Fruit fly (Drosophila melanogaster) whole organism, embryonic: ENCODE data around the gene Nf-YA.

Experiments
- Antp ChIP-seq: fragments of 200-800 bp; sonication (Bioruptor generic); optimal IDR thresholded peaks from 3 replicates; lab custom pipeline; 2016; ENCODE audit warnings: missing biosample characterization, missing genetic modification characterization
- Atf3 ChIP-seq: fragments of 200-800 bp; sonication (Bioruptor generic); optimal IDR thresholded peaks from 3 replicates; lab custom pipeline; 2016; ENCODE audit warnings: missing biosample characterization, missing genetic modification characterization
- Awh ChIP-seq: fragments of 200-800 bp; sonication (Bioruptor generic); IDR thresholded peaks from 2 replicates; pipeline ENCODE4, ENCODE4 v1.3.6; 2022; ENCODE audit warnings: missing biosample characterization, missing genetic modification characterization
- CG10565 ChIP-seq: fragments of 200-800 bp; sonication (Bioruptor generic); optimal IDR thresholded peaks from 3 replicates; lab custom pipeline; 2016; ENCODE audit warnings: missing biosample characterization, mild to moderate bottlenecking, missing genetic modification characterization
- CG11093 ChIP-seq: fragments of 200-800 bp; sonication (Bioruptor generic); IDR thresholded peaks from 3 replicates; pipeline ENCODE4 v1.3.6; 2022; ENCODE audit warnings: missing biosample characterization, missing genetic modification characterization
- CG11695 ChIP-seq: fragments of 200-800 bp; sonication (Bioruptor generic); IDR thresholded peaks from 3 replicates; pipeline ENCODE4 v1.3.6; 2022; ENCODE audit warnings: missing biosample characterization, missing genetic modification characterization
- CG12155 ChIP-seq: fragments of 200-800 bp; sonication (Bioruptor generic); optimal IDR thresholded peaks from 3 replicates; lab custom pipeline; 2016; ENCODE audit warnings: missing biosample characterization, missing genetic modification characterization
- CG14667 ChIP-seq: fragments of 200-800 bp; sonication (Bioruptor generic); IDR thresholded peaks from 2 replicates; pipeline ENCODE4 v1.3.6; 2022; ENCODE audit warnings: missing biosample characterization, missing genetic modification characterization
- CG14710 ChIP-seq: fragments of 200-800 bp; sonication (Bioruptor generic); optimal IDR thresholded peaks from 3 replicates; lab custom pipeline; 2019; ENCODE audit warnings: missing biosample characterization, mild to moderate bottlenecking, missing genetic modification characterization, moderate library complexity
- CG15696 ChIP-seq: fragments of 200-800 bp; sonication (Bioruptor generic); optimal IDR thresholded peaks from 2 replicates; lab custom pipeline; 2019; ENCODE audit warnings: missing biosample characterization, mild to moderate bottlenecking, missing genetic modification characterization, moderate library complexity
- CG17328 ChIP-seq: fragments of 200-800 bp; sonication (Bioruptor generic); IDR thresholded peaks from 2 replicates; pipeline ENCODE4 v1.3.6; 2022; ENCODE audit warnings: missing biosample characterization, missing genetic modification characterization
- CG18764 ChIP-seq: fragments of 200-800 bp; sonication (Bioruptor generic); optimal IDR thresholded peaks from 3 replicates; lab custom pipeline; 2016; ENCODE audit warnings: missing biosample characterization, missing genetic modification characterization
- CG2120 ChIP-seq: fragments of 200-800 bp; sonication (Bioruptor generic); optimal IDR thresholded peaks from 3 replicates; lab custom pipeline; 2016; ENCODE audit warnings: missing biosample characterization, missing genetic modification characterization
- CG2875 ChIP-seq: fragments of 200-800 bp; sonication (Bioruptor generic); optimal IDR thresholded peaks from 2 replicates; lab custom pipeline; 2017; ENCODE audit warnings: missing biosample characterization, mild to moderate bottlenecking, missing genetic modification characterization, missing genetic modification reagents
- CG31365 ChIP-seq: fragments of 200-800 bp; sonication (Bioruptor generic); optimal IDR thresholded peaks from 2 replicates; lab custom pipeline; 2018; ENCODE audit warnings: missing biosample characterization, mild to moderate bottlenecking, missing genetic modification characterization
- CG34376 ChIP-seq: fragments of 200-800 bp; sonication (Bioruptor generic); optimal IDR thresholded peaks from 2 replicates; lab custom pipeline; 2018; ENCODE audit warnings: missing biosample characterization, mild to moderate bottlenecking, missing genetic modification characterization
- CG4404 ChIP-seq: fragments of 200-800 bp; sonication (Bioruptor generic); IDR thresholded peaks from 2 replicates; pipeline ENCODE4 v1.3.6; 2022; ENCODE audit warnings: missing biosample characterization, missing genetic modification characterization
- CG8924 ChIP-seq: fragments of 200-800 bp; optimal IDR thresholded peaks from 3 replicates; lab custom pipeline; 2019; ENCODE audit warnings: missing biosample characterization, mild to moderate bottlenecking, missing genetic modification characterization, moderate library complexity
- CG9215 ChIP-seq: fragments of 200-800 bp; sonication (Bioruptor generic); IDR thresholded peaks from 2 replicates; pipeline ENCODE4 v1.3.6; 2022; ENCODE audit warnings: missing biosample characterization, missing genetic modification characterization
- D19B ChIP-seq: fragments of 200-800 bp; sonication (Bioruptor generic); optimal IDR thresholded peaks from 2 replicates; lab custom pipeline; 2017; ENCODE audit warnings: missing biosample characterization, mild to moderate bottlenecking, missing genetic modification characterization
- Dek ChIP-seq: fragments of 200-800 bp; sonication (Bioruptor generic); optimal IDR thresholded peaks from 3 replicates; lab custom pipeline; 2019; ENCODE audit warnings: missing biosample characterization, mild to moderate bottlenecking, missing genetic modification characterization, moderate library complexity
- Dip3 ChIP-seq: fragments of 200-800 bp; sonication (Bioruptor generic); optimal IDR thresholded peaks from 3 replicates; lab custom pipeline; 2016; ENCODE audit warnings: missing biosample characterization, missing genetic modification characterization
- Nf-YB ChIP-seq: fragments of 200-800 bp; sonication (Bioruptor generic); optimal IDR thresholded peaks from 3 replicates; lab custom pipeline; 2019; ENCODE audit warnings: missing biosample characterization, mild to moderate bottlenecking, missing genetic modification characterization, moderate library complexity
- Scr ChIP-seq: fragments of 200-800 bp; sonication (Bioruptor generic); IDR thresholded peaks from 2 replicates; pipeline ENCODE4 v1.3.6; 2022; ENCODE audit warnings: missing biosample characterization, missing genetic modification characterization; ENCODE audit not compliant: partially characterized antibody
- abd-A ChIP-seq: fragments of 200-800 bp; sonication (Bioruptor generic); optimal IDR thresholded peaks from 3 replicates; lab custom pipeline; 2019; ENCODE audit warnings: missing biosample characterization, mild to moderate bottlenecking, missing genetic modification characterization, moderate library complexity
- cg ChIP-seq: fragments of 200-800 bp; sonication (Bioruptor generic); optimal IDR thresholded peaks from 3 replicates; lab custom pipeline; 2019; ENCODE audit warnings: missing biosample characterization, mild to moderate bottlenecking, missing genetic modification characterization, moderate library complexity
- crp ChIP-seq, 2 experiments: fragments of 200-800 bp; sonication (Bioruptor generic); optimal IDR thresholded peaks; 2 replicates in 1 of 2; 3 replicates in 1 of 2; lab custom pipeline; 2017; ENCODE audit warnings: missing biosample characterization in 2 of 2, missing genetic modification characterization in 2 of 2, mild to moderate bottlenecking in 1 of 2, moderate library complexity in 1 of 2
- cwo ChIP-seq: fragments of 200-800 bp; sonication (Bioruptor generic); optimal IDR thresholded peaks from 3 replicates; lab custom pipeline; 2017; ENCODE audit warnings: missing biosample characterization, missing genetic modification characterization, mild to moderate bottlenecking, moderate library complexity, missing genetic modification reagents
- dimm ChIP-seq: fragments of 200-800 bp; sonication (Bioruptor generic); IDR thresholded peaks from 2 replicates; pipeline ENCODE4 v1.3.6; 2022; ENCODE audit warnings: missing biosample characterization, missing genetic modification characterization
- disco-r ChIP-seq: fragments of 200-800 bp; sonication (Bioruptor generic); optimal IDR thresholded peaks from 2 replicates; lab custom pipeline; 2016; ENCODE audit warnings: missing biosample characterization, missing genetic modification characterization
- dpn ChIP-seq, 2 experiments: fragments of 200-800 bp; sonication (Bioruptor generic); optimal IDR thresholded peaks; 3 replicates each; lab custom pipeline; 2016; ENCODE audit warnings: missing biosample characterization in 2 of 2, missing genetic modification characterization in 2 of 2
- hb ChIP-seq: fragments of 200-800 bp; sonication (Bioruptor generic); IDR thresholded peaks from 3 replicates; pipeline ENCODE4 v1.3.6; 2022; ENCODE audit warnings: missing biosample characterization, missing genetic modification characterization; ENCODE audit not compliant: partially characterized antibody
- her ChIP-seq: fragments of 200-800 bp; sonication (Bioruptor generic); optimal IDR thresholded peaks from 2 replicates; lab custom pipeline; 2016; ENCODE audit warnings: missing biosample characterization, missing genetic modification characterization
- jing ChIP-seq: fragments of 200-800 bp; sonication (Bioruptor generic); optimal IDR thresholded peaks from 2 replicates; lab custom pipeline; 2018; ENCODE audit warnings: missing biosample characterization, mild to moderate bottlenecking, missing genetic modification characterization
- lola ChIP-seq, 3 experiments: fragments of >200 bp in 2 of 3; fragments of 200-800 bp in 1 of 3; sonication (Bioruptor generic) in 1 of 3; optimal IDR thresholded peaks; 2 replicates each; lab custom pipeline; 2017 to 2019; ENCODE audit warnings: missing biosample characterization in 3 of 3, missing genetic modification characterization in 3 of 3, mild to moderate bottlenecking in 1 of 3, moderate library complexity in 1 of 3
- nom ChIP-seq: fragments of 200-800 bp; sonication (Bioruptor generic); optimal IDR thresholded peaks from 2 replicates; lab custom pipeline; 2017; ENCODE audit warnings: missing biosample characterization, missing genetic modification characterization, mild to moderate bottlenecking, moderate library complexity, missing genetic modification reagents
- onecut ChIP-seq: fragments of 200-800 bp; sonication (Bioruptor generic); IDR thresholded peaks from 2 replicates; pipeline ENCODE4 v1.3.6; 2022; ENCODE audit warnings: missing biosample characterization, missing genetic modification characterization
- repo ChIP-seq: fragments of 200-800 bp; sonication (Bioruptor generic); optimal IDR thresholded peaks from 2 replicates; lab custom pipeline; 2016; ENCODE audit warnings: missing biosample characterization, missing genetic modification characterization
- row ChIP-seq: fragments of 200-800 bp; sonication (Bioruptor generic); IDR thresholded peaks from 3 replicates; pipeline ENCODE4 v1.3.6; 2022; ENCODE audit warnings: missing biosample characterization, missing genetic modification characterization
- sd ChIP-seq: fragments of 200-800 bp; sonication (Bioruptor generic); optimal IDR thresholded peaks from 3 replicates; lab custom pipeline; 2018; ENCODE audit warnings: missing biosample characterization, mild to moderate bottlenecking, missing genetic modification characterization, moderate library complexity
- seq ChIP-seq: fragments of 200-800 bp; sonication (Bioruptor generic); IDR thresholded peaks from 2 replicates; pipeline ENCODE4 v1.3.6; 2022; ENCODE audit warnings: missing biosample characterization, missing genetic modification characterization
- shn ChIP-seq: fragments of 200-800 bp; sonication (Bioruptor generic); optimal IDR thresholded peaks from 3 replicates; lab custom pipeline; 2016; ENCODE audit warnings: missing biosample characterization, missing genetic modification characterization
- slou ChIP-seq: fragments of 200-800 bp; sonication (Bioruptor generic); optimal IDR thresholded peaks from 3 replicates; lab custom pipeline; 2016; ENCODE audit warnings: missing biosample characterization, missing genetic modification characterization
- sqz ChIP-seq: fragments of 200-800 bp; sonication (Bioruptor generic); optimal IDR thresholded peaks from 3 replicates; lab custom pipeline; 2018; ENCODE audit warnings: missing biosample characterization, mild to moderate bottlenecking, missing genetic modification characterization
- stwl ChIP-seq: fragments of 200-800 bp; sonication (Bioruptor generic); optimal IDR thresholded peaks from 3 replicates; lab custom pipeline; 2018; ENCODE audit warnings: missing biosample characterization, mild to moderate bottlenecking, missing genetic modification characterization, moderate library complexity
- tap ChIP-seq: fragments of 200-800 bp; optimal IDR thresholded peaks from 3 replicates; lab custom pipeline; 2019; ENCODE audit warnings: missing biosample characterization, mild to moderate bottlenecking, missing genetic modification characterization, moderate library complexity
- ttk ChIP-seq: fragments of 200-800 bp; sonication (Bioruptor generic); IDR thresholded peaks from 2 replicates; pipeline ENCODE4 v2.1.2; 2022; ENCODE audit warnings: missing biosample characterization, missing genetic modification characterization
- wdn ChIP-seq: fragments of 200-800 bp; sonication (Bioruptor generic); IDR thresholded peaks from 2 replicates; pipeline ENCODE4 v1.3.6; 2022; ENCODE audit warnings: missing biosample characterization, missing genetic modification characterization
- zf30C ChIP-seq: fragments of 200-800 bp; sonication (Bioruptor generic); optimal IDR thresholded peaks from 3 replicates; lab custom pipeline; 2018; ENCODE audit warnings: missing biosample characterization, mild to moderate bottlenecking, missing genetic modification characterization

Gene Nf-YA

DNA sequence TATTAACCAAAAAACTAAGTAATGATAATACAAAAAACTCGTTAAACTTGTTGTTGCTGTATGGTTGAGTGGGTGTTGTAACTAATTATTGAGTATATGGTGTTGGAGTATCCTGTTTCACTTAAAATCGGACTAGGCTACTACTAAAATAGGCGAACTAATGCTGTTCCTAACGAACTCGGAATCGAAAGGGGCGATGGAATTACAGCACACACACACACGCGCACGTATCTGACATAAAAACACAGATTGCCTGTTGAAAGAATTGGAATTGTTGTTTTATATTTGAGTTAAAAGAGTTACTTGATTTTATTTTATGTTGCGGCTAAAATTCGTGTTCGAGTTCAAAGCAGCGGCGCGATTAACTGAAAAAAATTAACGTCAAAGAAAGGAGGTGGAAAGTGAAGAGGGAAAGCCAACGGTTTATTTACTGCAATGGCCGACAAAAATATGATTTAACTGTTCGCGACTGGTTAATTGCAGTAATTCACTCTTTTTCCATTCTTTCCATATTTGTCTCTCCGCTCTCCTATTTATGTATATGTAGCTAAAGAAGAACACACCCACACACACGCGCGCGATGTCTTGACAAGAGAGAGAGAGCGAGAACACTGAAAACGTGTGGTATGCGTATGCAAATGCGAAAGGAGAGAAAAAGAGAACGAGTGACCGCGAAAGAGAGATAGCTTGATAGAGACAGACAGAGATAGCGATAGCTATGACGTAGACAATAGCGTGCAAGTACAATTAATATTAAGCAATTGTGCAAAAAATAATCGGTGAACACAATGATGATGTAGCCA, 40.5 kb downstream of the Nf-YA start (continued):
- no peak for TF ChIP-seq CG9215 (GFP tag; lab: Robert Waterston, UW)
- TF ChIP-seq onecut = no peak
- TF ChIP-seq jing = no peak
- TF ChIP-seq zf30C (GFP tag; lab: Kevin White, UChicago) = no peak
- no peak for TF ChIP-seq shn
- peak; percentile 90 for TF ChIP-seq cg (GFP tag; lab: Kevin White, UChicago)
- peak; percentile 20 for TF ChIP-seq CG8924 (tag; lab: Kevin White, UChicago)
- peak; percentile 39 for TF ChIP-seq nom (GFP tag; lab: Kevin White, UChicago)
- TF ChIP-seq CG12155 (GFP tag; lab: Kevin White, UChicago) = no peak
- TF ChIP-seq CG15696 = no peak
- no peak for TF ChIP-seq Dek (tag; lab: Kevin White, UChicago)
- no peak for TF ChIP-seq dpn (GFP tag; optimal IDR thresholded peaks at IDR 0.05; lab: Kevin White, UChicago)
- TF ChIP-seq stwl = no peak
- no peak for TF ChIP-seq CG11093 (GFP tag; lab: Robert Waterston, UW)
- no peak for TF ChIP-seq CG2120 (GFP tag; lab: Kevin White, UChicago)
- TF ChIP-seq Dip3 (GFP tag; lab: Kevin White, UChicago) = no peak
- TF ChIP-seq crp (GFP tag; optimal IDR thresholded peaks at IDR 0.05; lab: Kevin White, UChicago) = no peak
- no peak for TF ChIP-seq CG2875 (GFP tag; lab: Kevin White, UChicago)
- TF ChIP-seq D19B (GFP tag; lab: Kevin White, UChicago) = no peak
- TF ChIP-seq CG14710 (tag; lab: Kevin White, UChicago) = no peak
- peak; percentile 13 for TF ChIP-seq cwo (GFP tag; lab: Kevin White, UChicago)
- no peak for TF ChIP-seq Nf-YB (GFP tag; lab: Kevin White, UChicago)
- TF ChIP-seq CG31365 (tag; lab: Kevin White, UChicago) = no peak
- no peak for TF ChIP-seq CG4404 (GFP tag; lab: Robert Waterston, UW)
- TF ChIP-seq lola (GFP tag; optimal IDR thresholded peaks at IDR 0.05; lab: Kevin White, UChicago) = peak in 1 of 3 experiments; percentile 73
- no peak for TF ChIP-seq abd-A (tag; lab: Kevin White, UChicago)
- no peak for TF ChIP-seq Antp
- no peak for TF ChIP-seq her (GFP tag; lab: Kevin White, UChicago)
- TF ChIP-seq CG18764 (GFP tag; lab: Kevin White, UChicago) = no peak
- no peak for TF ChIP-seq dimm
- no peak for TF ChIP-seq hb (GFP tag; lab: Robert Waterston, UW)
- no peak for TF ChIP-seq ttk (GFP tag; lab: Robert Waterston, UW)
- TF ChIP-seq CG17328 (GFP tag; lab: Robert Waterston, UW) = no peak
- TF ChIP-seq CG11695 (GFP tag; lab: Robert Waterston, UW) = 0 out of 3 replicates have a peak, but pooled peaks have one; percentile 6
- no peak for TF ChIP-seq Awh (GFP tag; lab: Robert Waterston, UW)
- TF ChIP-seq Scr (GFP tag; lab: Robert Waterston, UW) = no peak
- peak; percentile 22 for TF ChIP-seq sqz
- TF ChIP-seq repo (GFP tag; lab: Kevin White, UChicago) = no peak
- TF ChIP-seq Atf3 (GFP tag; lab: Kevin White, UChicago) = no peak
- no peak for TF ChIP-seq tap
- no peak for TF ChIP-seq disco-r (GFP tag; lab: Kevin White, UChicago)
- TF ChIP-seq slou (GFP tag; lab: Kevin White, UChicago) = no peak
- TF ChIP-seq wdn (GFP tag; lab: Robert Waterston, UW) = no peak
- TF ChIP-seq CG14667 (GFP tag; lab: Robert Waterston, UW) = no peak
- TF ChIP-seq CG10565 (GFP tag; lab: Kevin White, UChicago) = no peak
- no peak for TF ChIP-seq row (GFP tag; lab: Robert Waterston, UW)
- TF ChIP-seq CG34376 (GFP tag; lab: Kevin White, UChicago) = peak; percentile 10
- peak; percentile 49; the same call in 1 of the 2 replicates for TF ChIP-seq seq (GFP tag; lab: Robert Waterston, UW)
- TF ChIP-seq sd (tag; lab: Kevin White, UChicago) = peak; percentile 94
